Fruit fly (Drosophila melanogaster): Measurements from ENCODE around the gene Brf.
A peak's percentile ranks its signal among the peaks of the same experiment; 100 is the strongest.

Brf gene

dm6 chr3R:17412458-17413127 lies 21.5 kb upstream of the Brf start, which contains the start of gene CG42821:
Gene CG42821, plus strand, starts transcription at chr3R:17413077.
- TF ChIP-seq Clk (GFP tag; optimal IDR thresholded peaks at IDR 0.05) (no peak), CG11617 (GFP tag; optimal IDR thresholded peaks at IDR 0.05) (no peak), kay (GFP tag; ENCODE audit: borderline replicate concordance) (no peak), CG5204 (GFP tag; optimal IDR thresholded peaks at IDR 0.05) (no peak), cic (GFP tag; optimal IDR thresholded peaks at IDR 0.05) (no peak), bab1 (GFP tag; optimal IDR thresholded peaks at IDR 0.05) (peak; percentile 23), CG12768 (GFP tag; optimal IDR thresholded peaks at IDR 0.05) (no peak), CG14711 (tag; optimal IDR thresholded peaks at IDR 0.05) (peak; percentile 29), Crg-1 (GFP tag; optimal IDR thresholded peaks at IDR 0.05) (no peak), CG1620 (GFP tag; optimal IDR thresholded peaks at IDR 0.05) (no peak), ovo (GFP tag; optimal IDR thresholded peaks at IDR 0.05) (no peak)

- TF ChIP-seq Clk (GFP tag; optimal IDR thresholded peaks at IDR 0.05) (no peak), cic (GFP tag; optimal IDR thresholded peaks at IDR 0.05) (no peak), CG14711 (tag; optimal IDR thresholded peaks at IDR 0.05) (no peak), Mnt (GFP tag; optimal IDR thresholded peaks at IDR 0.05) (no peak), CG12768 (GFP tag; optimal IDR thresholded peaks at IDR 0.05) (no peak), Hr96 (GFP tag; optimal IDR thresholded peaks at IDR 0.05) (no peak), CG7045 (GFP tag; optimal IDR thresholded peaks at IDR 0.05) (no peak), toe (GFP tag; optimal IDR thresholded peaks at IDR 0.05) (no peak), kay (GFP tag; ENCODE audit: borderline replicate concordance) (no peak), ovo (GFP tag; optimal IDR thresholded peaks at IDR 0.05) (no peak), cnc (optimal IDR thresholded peaks at IDR 0.05) (no peak), CG11617 (GFP tag; optimal IDR thresholded peaks at IDR 0.05) (no peak), CG33017 (tag; optimal IDR thresholded peaks at IDR 0.05) (no peak), pad (GFP tag; optimal IDR thresholded peaks at IDR 0.05) (no peak)
Observed at dm6 chr3R:17410808-17411207, 19.7 kb upstream of the Brf start, which contains the start of gene CG5863. Gene CG5863, plus strand, starts transcription at chr3R:17411108.

dm6 chr3R:17409319-17409718 lies 18.2 kb upstream of the Brf start, which contains the start of gene CG5860:
Gene CG5860, plus strand, starts transcription at chr3R:17409619.
- TF ChIP-seq Mnt (GFP tag; optimal IDR thresholded peaks at IDR 0.05), result no peak
- no peak for TF ChIP-seq kay (GFP tag; ENCODE audit: borderline replicate concordance)
- no peak for TF ChIP-seq tj (GFP tag; optimal IDR thresholded peaks at IDR 0.05)
- TF ChIP-seq cic (GFP tag; optimal IDR thresholded peaks at IDR 0.05), result no peak
- no peak for TF ChIP-seq CG11617 (GFP tag; optimal IDR thresholded peaks at IDR 0.05)

- TF ChIP-seq bab1 (GFP tag; optimal IDR thresholded peaks at IDR 0.05) (no peak), cic (GFP tag; optimal IDR thresholded peaks at IDR 0.05) (no peak), kay (GFP tag; ENCODE audit: borderline replicate concordance) (no peak), CG7045 (GFP tag; optimal IDR thresholded peaks at IDR 0.05) (no peak), pad (GFP tag; optimal IDR thresholded peaks at IDR 0.05) (no peak), CG33017 (tag; optimal IDR thresholded peaks at IDR 0.05) (no peak), toe (GFP tag; optimal IDR thresholded peaks at IDR 0.05) (no peak), Mnt (GFP tag; optimal IDR thresholded peaks at IDR 0.05) (no peak), tj (GFP tag; optimal IDR thresholded peaks at IDR 0.05) (no peak), CG14711 (tag; optimal IDR thresholded peaks at IDR 0.05) (no peak), cnc (optimal IDR thresholded peaks at IDR 0.05) (no peak), Hr96 (GFP tag; optimal IDR thresholded peaks at IDR 0.05) (no peak), Clk (GFP tag; optimal IDR thresholded peaks at IDR 0.05) (no peak), CG1620 (GFP tag; optimal IDR thresholded peaks at IDR 0.05) (no peak), CG11617 (GFP tag; optimal IDR thresholded peaks at IDR 0.05) (no peak)
Observed at dm6 chr3R:17407576-17407975, 16.4 kb upstream of the Brf start, which contains the start of gene CG17283. Gene CG17283, plus strand, starts transcription at chr3R:17407876.

- TF ChIP-seq kay (GFP tag; ENCODE audit: borderline replicate concordance), result no peak
- no peak for TF ChIP-seq CG7045 (GFP tag; optimal IDR thresholded peaks at IDR 0.05)
- no peak for TF ChIP-seq Crg-1 (GFP tag; optimal IDR thresholded peaks at IDR 0.05)
- TF ChIP-seq toe (GFP tag; optimal IDR thresholded peaks at IDR 0.05), result no peak
Observed at dm6 chr3R:17406411-17406810, 15.3 kb upstream of the Brf start, which contains the start of the genes CG42824 and CG42798. Gene CG42824, minus strand, starts transcription at chr3R:17406511. Gene CG42798, plus strand, starts transcription at chr3R:17406678.

- no peak for TF ChIP-seq Mnt (GFP tag; optimal IDR thresholded peaks at IDR 0.05)
- no peak for TF ChIP-seq CG14711 (tag; optimal IDR thresholded peaks at IDR 0.05)
- TF ChIP-seq CG33017 (tag; optimal IDR thresholded peaks at IDR 0.05), result no peak
- TF ChIP-seq bab1 (GFP tag; optimal IDR thresholded peaks at IDR 0.05), result no peak
- no peak for TF ChIP-seq CG11617 (GFP tag; optimal IDR thresholded peaks at IDR 0.05)
- TF ChIP-seq kay (GFP tag; ENCODE audit: borderline replicate concordance), result no peak
- TF ChIP-seq cnc (optimal IDR thresholded peaks at IDR 0.05), result no peak
- no peak for TF ChIP-seq CG12768 (GFP tag; optimal IDR thresholded peaks at IDR 0.05)
- no peak for TF ChIP-seq toe (GFP tag; optimal IDR thresholded peaks at IDR 0.05)
Observed at dm6 chr3R:17405009-17405408, 13.9 kb upstream of the Brf start, which contains the start of gene CG42823. Gene CG42823, minus strand, starts transcription at chr3R:17405109.

dm6 chr3R:17404155-17404554 lies 13.0 kb upstream of the Brf start:
- TF ChIP-seq cic (GFP tag; optimal IDR thresholded peaks at IDR 0.05) (no peak), bab1 (GFP tag; optimal IDR thresholded peaks at IDR 0.05) (no peak), CG33017 (tag; optimal IDR thresholded peaks at IDR 0.05) (no peak), CG7101 (tag; optimal IDR thresholded peaks at IDR 0.05) (no peak)
